Fruit fly (Drosophila melanogaster) whole organism, wandering third instar larva: ENCODE measurements around the gene dsh.

Experiments
- Abd-B ChIP-seq: fragments of >200 bp; optimal IDR thresholded peaks from 2 replicates; lab custom pipeline; 2017; ENCODE audit warnings: missing biosample characterization, missing genetic modification characterization
- CG32264 ChIP-seq: fragments of 200-800 bp; sonication (Bioruptor generic); optimal IDR thresholded peaks from 2 replicates; lab custom pipeline; 2016; ENCODE audit warnings: missing biosample characterization, missing genetic modification characterization
- CrebA ChIP-seq: fragments of 200-800 bp; sonication (Bioruptor generic); optimal IDR thresholded peaks from 2 replicates; lab custom pipeline; 2016; ENCODE audit warnings: missing biosample characterization, mild to moderate bottlenecking, missing genetic modification characterization, borderline replicate concordance
- Dif ChIP-seq: fragments of 200-275, 200-300 bp; sonication (Bioruptor generic); optimal IDR thresholded peaks from 2 replicates; lab custom pipeline; 2018; ENCODE audit warnings: missing biosample characterization, missing genetic modification characterization; ENCODE audit not compliant: partially characterized antibody
- HLH106 ChIP-seq: fragments of 200-800 bp; optimal IDR thresholded peaks from 3 replicates; lab custom pipeline; 2019; ENCODE audit warnings: missing biosample characterization, mild to moderate bottlenecking, missing genetic modification characterization, moderate library complexity
- Hnf4 ChIP-seq: fragments of 200-800 bp; sonication (Bioruptor generic); optimal IDR thresholded peaks from 2 replicates; lab custom pipeline; 2016; ENCODE audit warnings: missing biosample characterization, mild to moderate bottlenecking, missing genetic modification characterization
- Hr78 ChIP-seq: fragments of >200 bp; optimal IDR thresholded peaks from 2 replicates; lab custom pipeline; 2017; ENCODE audit warnings: missing biosample characterization, missing genetic modification characterization
- Hr83 ChIP-seq: fragments of 200-300 bp; sonication (Bioruptor generic); optimal IDR thresholded peaks from 2 replicates; lab custom pipeline; 2016; ENCODE audit warnings: missing biosample characterization, mild to moderate bottlenecking, missing genetic modification characterization, moderate library complexity; ENCODE audit not compliant: poor library complexity, severe bottlenecking
- Jra ChIP-seq: sonication (Bioruptor generic); optimal IDR thresholded peaks from 2 replicates; lab custom pipeline; 2016; ENCODE audit warnings: missing biosample characterization, missing genetic modification characterization
- Mio ChIP-seq: sonication (Bioruptor generic); optimal IDR thresholded peaks from 2 replicates; lab custom pipeline; 2016; ENCODE audit warnings: missing biosample characterization, missing genetic modification characterization
- N ChIP-seq: fragments of >200 bp; optimal IDR thresholded peaks from 2 replicates; lab custom pipeline; 2018; ENCODE audit warnings: missing biosample characterization, missing external identifiers, missing genetic modification characterization
- OdsH ChIP-seq: fragments of 200-800 bp; sonication (Bioruptor generic); optimal IDR thresholded peaks from 2 replicates; lab custom pipeline; 2016; ENCODE audit warnings: missing biosample characterization, mild to moderate bottlenecking, missing genetic modification characterization
- Rel ChIP-seq, 2 experiments: fragments of 200-800 bp; sonication (Bioruptor generic) in 1 of 2; optimal IDR thresholded peaks; 2 replicates in 1 of 2; 3 replicates in 1 of 2; lab custom pipeline; 2016 to 2019; ENCODE audit warnings: mild to moderate bottlenecking in 2 of 2, missing biosample characterization in 2 of 2, missing genetic modification characterization in 2 of 2, moderate library complexity in 1 of 2
- Sp1 ChIP-seq: fragments of 200-800 bp; sonication (Bioruptor generic); optimal IDR thresholded peaks from 3 replicates; lab custom pipeline; 2019; ENCODE audit warnings: missing biosample characterization, mild to moderate bottlenecking, missing genetic modification characterization, moderate library complexity
- Vsx2 ChIP-seq: fragments of 200-300, 225-300 bp; sonication (Bioruptor generic); optimal IDR thresholded peaks from 2 replicates; lab custom pipeline; 2018; ENCODE audit warnings: missing biosample characterization, missing genetic modification characterization; ENCODE audit not compliant: partially characterized antibody
- br ChIP-seq: fragments of 200-800 bp; sonication (Bioruptor generic); optimal IDR thresholded peaks from 2 replicates; lab custom pipeline; 2016; ENCODE audit warnings: missing biosample characterization, missing genetic modification characterization
- dl ChIP-seq, 2 experiments: fragments of 175-275, 200-275 bp in 1 of 2; fragments of 200-275 bp in 1 of 2; sonication (Bioruptor generic); optimal IDR thresholded peaks; lab custom pipeline; 2018; ENCODE audit warnings: mild to moderate bottlenecking in 2 of 2, missing biosample characterization in 2 of 2, missing genetic modification characterization in 2 of 2, moderate library complexity in 2 of 2; ENCODE audit not compliant: partially characterized antibody in 2 of 2, insufficient read depth in 1 of 2
- dmrt93B ChIP-seq: fragments of 200-800 bp; sonication (Bioruptor generic); optimal IDR thresholded peaks from 2 replicates; lab custom pipeline; 2018; ENCODE audit warnings: missing biosample characterization, mild to moderate bottlenecking, missing genetic modification characterization
- dsf ChIP-seq: sonication (Bioruptor generic); optimal IDR thresholded peaks from 2 replicates; lab custom pipeline; 2016; ENCODE audit warnings: missing biosample characterization, missing genetic modification characterization, borderline replicate concordance
- ey ChIP-seq: fragments of 200-800 bp; sonication (Bioruptor generic); optimal IDR thresholded peaks from 2 replicates; lab custom pipeline; 2016; ENCODE audit warnings: missing biosample characterization, missing genetic modification characterization
- foxo ChIP-seq, 2 experiments: fragments of 200-800 bp; sonication (Bioruptor generic); optimal IDR thresholded peaks; 2 replicates in 1 of 2; 3 replicates in 1 of 2; lab custom pipeline; 2016 to 2017; ENCODE audit warnings: missing biosample characterization in 2 of 2, missing genetic modification characterization in 2 of 2
- fru ChIP-seq: fragments of 200-800 bp; sonication (Bioruptor generic); optimal IDR thresholded peaks from 3 replicates; lab custom pipeline; 2016; ENCODE audit warnings: missing biosample characterization, mild to moderate bottlenecking, missing genetic modification characterization
- h ChIP-seq: fragments of 200-800 bp; sonication (Bioruptor generic); optimal IDR thresholded peaks from 3 replicates; lab custom pipeline; 2016; ENCODE audit warnings: missing biosample characterization, mild to moderate bottlenecking, missing genetic modification characterization
- pan ChIP-seq: fragments of >200 bp; optimal IDR thresholded peaks from 2 replicates; lab custom pipeline; 2017
- psq ChIP-seq: fragments of 200-800 bp; sonication (Bioruptor generic); optimal IDR thresholded peaks from 3 replicates; lab custom pipeline; 2017; ENCODE audit warnings: missing biosample characterization, mild to moderate bottlenecking, missing genetic modification characterization, moderate library complexity
- rgr ChIP-seq: fragments of 200-800 bp; sonication (Bioruptor generic); optimal IDR thresholded peaks from 3 replicates; lab custom pipeline; 2016; ENCODE audit warnings: missing biosample characterization, mild to moderate bottlenecking, missing genetic modification characterization
- sv ChIP-seq: fragments of 200-800 bp; sonication (Bioruptor generic); optimal IDR thresholded peaks from 3 replicates; lab custom pipeline; 2016; ENCODE audit warnings: missing biosample characterization, missing genetic modification characterization
- tai ChIP-seq: sonication (Bioruptor generic); optimal IDR thresholded peaks from 2 replicates; lab custom pipeline; 2016; ENCODE audit warnings: missing biosample characterization, missing genetic modification characterization
- usp ChIP-seq: fragments of >200 bp; optimal IDR thresholded peaks from 2 replicates; lab custom pipeline; 2017; ENCODE audit warnings: missing biosample characterization, missing genetic modification characterization
- woc ChIP-seq: sonication (Bioruptor generic); optimal IDR thresholded peaks from 2 replicates; lab custom pipeline; 2016; ENCODE audit warnings: missing biosample characterization, mild to moderate bottlenecking, missing genetic modification characterization

The dsh gene

dm6 chrX:11384023-11384444, 28.4 kb downstream of the dsh start:
- TF ChIP-seq dmrt93B (GFP tag; lab: Kevin White, UChicago) (peak; percentile 2), foxo (GFP tag; optimal IDR thresholded peaks at IDR 0.05; lab: Kevin White, UChicago) (peak in 1 of 2 experiments; percentile 71), Abd-B (GFP tag; lab: Kevin White, UChicago) (no peak), Mio (GFP tag; lab: Kevin White, UChicago) (no peak), sv (GFP tag; lab: Kevin White, UChicago) (peak; percentile 72), OdsH (GFP tag; lab: Kevin White, UChicago) (peak; percentile 2), ey (GFP tag; lab: Kevin White, UChicago) (peak; percentile 21), Dif (GFP tag; lab: Kevin White, UChicago) (no peak), HLH106 (peak; percentile 36), Sp1 (peak; percentile 31), h (GFP tag; lab: Kevin White, UChicago) (peak; percentile 37), rgr (GFP tag; lab: Kevin White, UChicago) (peak; percentile 26), fru (GFP tag; lab: Kevin White, UChicago) (peak; percentile 50), Hr83 (GFP tag; lab: Kevin White, UChicago) (no peak)
- TF ChIP-seq, all 38 proteins: peak for 10

- TF ChIP-seq Jra (GFP tag; lab: Kevin White, UChicago), result no peak
- no peak for TF ChIP-seq psq (GFP tag; lab: Kevin White, UChicago)
- TF ChIP-seq h (GFP tag; lab: Kevin White, UChicago), result no peak
- TF ChIP-seq CrebA (GFP tag; lab: Kevin White, UChicago), result no peak
- no peak for TF ChIP-seq tai (GFP tag; lab: Kevin White, UChicago)
- TF ChIP-seq pan (lab: Kevin White, UChicago), result no peak
- TF ChIP-seq rgr (GFP tag; lab: Kevin White, UChicago), result no peak
- no peak for TF ChIP-seq CG32264 (GFP tag; lab: Kevin White, UChicago)
- TF ChIP-seq Hnf4 (GFP tag; lab: Kevin White, UChicago), result no peak
- no peak for TF ChIP-seq Hr78 (GFP tag; lab: Kevin White, UChicago)
- TF ChIP-seq dmrt93B (GFP tag; lab: Kevin White, UChicago), result no peak
- TF ChIP-seq Vsx2 (GFP tag; lab: Kevin White, UChicago), result no peak
- no peak for TF ChIP-seq dl (GFP tag; optimal IDR thresholded peaks at IDR 0.05; lab: Kevin White, UChicago; ENCODE audit: insufficient read depth in 1 of 2, partially characterized antibody in 2 of 2)
- no peak for TF ChIP-seq Hr83 (GFP tag; lab: Kevin White, UChicago)
- TF ChIP-seq N (GFP tag; lab: Kevin White, UChicago), result no peak
- TF ChIP-seq ey (GFP tag; lab: Kevin White, UChicago), result no peak
- TF ChIP-seq dsf (GFP tag; lab: Kevin White, UChicago), result no peak
- TF ChIP-seq br (GFP tag; lab: Kevin White, UChicago), result no peak
- no peak for TF ChIP-seq woc
Observed at dm6 chrX:11385498-11385897, 29.8 kb downstream of the dsh start.

dm6 chrX:11389494-11390447, 34.1 kb downstream of the dsh start:
- TF ChIP-seq Rel (GFP tag; optimal IDR thresholded peaks at IDR 0.05; lab: Kevin White, UChicago), result peak; percentile 37
- no peak for TF ChIP-seq Rel (tag; optimal IDR thresholded peaks at IDR 0.05; lab: Kevin White, UChicago)
- no peak for TF ChIP-seq N (GFP tag; lab: Kevin White, UChicago)
- no peak for TF ChIP-seq pan (lab: Kevin White, UChicago)
- no peak for TF ChIP-seq foxo (GFP tag; optimal IDR thresholded peaks at IDR 0.05; lab: Kevin White, UChicago)
- peak; percentile 81 for TF ChIP-seq Dif (GFP tag; lab: Kevin White, UChicago)
- TF ChIP-seq dmrt93B (GFP tag; lab: Kevin White, UChicago), result no peak
- peak; percentile 51 for TF ChIP-seq Hr83 (GFP tag; lab: Kevin White, UChicago)
- TF ChIP-seq Vsx2 (GFP tag; lab: Kevin White, UChicago), result peak; percentile 31
- TF ChIP-seq Sp1, result no peak
- peak; percentile 82 to 88 for TF ChIP-seq dl (GFP tag; optimal IDR thresholded peaks at IDR 0.05; lab: Kevin White, UChicago; ENCODE audit: insufficient read depth in 1 of 2, partially characterized antibody in 2 of 2)
- TF ChIP-seq sv (GFP tag; lab: Kevin White, UChicago), result no peak
- TF ChIP-seq usp, result no peak
- TF ChIP-seq Jra (GFP tag; lab: Kevin White, UChicago), result peak; percentile 28
- TF ChIP-seq h (GFP tag; lab: Kevin White, UChicago), result peak; percentile 33
